Worm (Caenorhabditis elegans): ENCODE data around the gene skih-2.

skih-2 gene

DNA sequence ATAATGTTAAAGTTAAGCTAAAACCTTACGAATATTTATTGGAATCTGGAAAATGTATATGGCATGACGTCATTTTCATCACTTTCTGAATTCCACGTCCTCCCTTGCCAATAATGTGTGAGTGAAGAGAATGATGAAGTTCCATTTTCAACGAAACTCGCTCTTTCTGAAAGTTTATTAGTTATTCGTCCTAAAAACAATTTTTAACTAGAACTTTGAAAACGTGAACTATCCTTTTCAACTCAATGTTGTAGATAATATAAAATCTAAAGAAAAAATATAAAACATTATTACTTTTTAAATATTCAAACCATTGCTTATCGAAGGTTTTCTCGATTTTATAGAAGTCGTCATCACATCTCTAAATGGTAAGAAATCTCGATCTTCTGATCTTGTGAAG, 52.6 kb downstream of the skih-2 start, which contains the start of gene M7.7:
TSS of gene M7.7 (plus strand) at position 301 of the 400 bp plus-strand sequence.
- TF ChIP-seq ceh-16 (tag; optimal IDR thresholded peaks at IDR 0.05) = no peak
- TF ChIP-seq elt-1 (tag; optimal IDR thresholded peaks at IDR 0.05) = no peak
- TF ChIP-seq nhr-77 (tag; optimal IDR thresholded peaks at IDR 0.05) = no peak
- no peak for TF ChIP-seq egl-27 (tag; optimal IDR thresholded peaks at IDR 0.05)
- TF ChIP-seq sma-3 (GFP tag; optimal IDR thresholded peaks at IDR 0.05) = no peak
- TF ChIP-seq lin-39 (tag; optimal IDR thresholded peaks at IDR 0.05) = no peak
- no peak for TF ChIP-seq mab-5 (tag; optimal IDR thresholded peaks at IDR 0.05)
- TF ChIP-seq zag-1 (tag; optimal IDR thresholded peaks at IDR 0.05) = no peak
- no peak for TF ChIP-seq ama-1 (optimal IDR thresholded peaks at IDR 0.05)
- no peak for TF ChIP-seq mdl-1 (tag; optimal IDR thresholded peaks at IDR 0.05)
- no peak for TF ChIP-seq ztf-4 (tag; optimal IDR thresholded peaks at IDR 0.05)
- no peak for TF ChIP-seq nhr-10 (tag; optimal IDR thresholded peaks at IDR 0.05)
- no peak for TF ChIP-seq elt-3 (tag; optimal IDR thresholded peaks at IDR 0.05)
- TF ChIP-seq nhr-12 (tag; optimal IDR thresholded peaks at IDR 0.05) = no peak
- no peak for TF ChIP-seq F13H6.1 (tag; optimal IDR thresholded peaks at IDR 0.05)
- no peak for TF ChIP-seq nhr-23 (tag; optimal IDR thresholded peaks at IDR 0.05)
- no peak for TF ChIP-seq unc-39 (tag; optimal IDR thresholded peaks at IDR 0.05)
- no peak for TF ChIP-seq gmeb-1 (tag; optimal IDR thresholded peaks at IDR 0.05)
- no peak for TF ChIP-seq snpc-4 (tag; optimal IDR thresholded peaks at IDR 0.05)
- TF ChIP-seq nhr-237 (tag; optimal IDR thresholded peaks at IDR 0.05) = no peak
